Worm (Caenorhabditis elegans) whole organism, late embryonic: ENCODE measurements around the gene W10C6.2.
"Not testable (repeated sequence)": the region's sequence is repeated elsewhere in the genome, so short reads cannot be mapped to it uniquely, and the experiment has no call there.

Source experiments
- C08G9.2 ChIP-seq: sonication (generic microtip); optimal IDR thresholded peaks from 2 replicates; lab custom pipeline; 2016; ENCODE audit warnings: mild to moderate bottlenecking, missing genetic modification characterization, moderate library complexity, missing compliant biosample characterization
- K09A11.1 ChIP-seq: sonication (generic microtip); optimal IDR thresholded peaks from 2 replicates; lab custom pipeline; 2017; ENCODE audit warnings: antibody characterized with exemption, mild to moderate bottlenecking, missing genetic modification characterization, missing compliant biosample characterization; ENCODE audit not compliant: insufficient read depth
- Y22D7AL.16 ChIP-seq: sonication (generic microtip); optimal IDR thresholded peaks from 2 replicates; lab custom pipeline; 2016; ENCODE audit warnings: missing genetic modification characterization, missing compliant biosample characterization
- ama-1 ChIP-seq: fragments of 150-350 bp; optimal IDR thresholded peaks from 2 replicates; lab custom pipeline; 2014
- ceh-18 ChIP-seq: sonication (generic microtip); optimal IDR thresholded peaks from 2 replicates; lab custom pipeline; 2016; ENCODE audit warnings: missing genetic modification characterization, missing compliant biosample characterization
- ceh-19 ChIP-seq: fragments of 200-800 bp; sonication (Bioruptor generic); optimal IDR thresholded peaks from 2 replicates; lab custom pipeline; 2018; ENCODE audit warnings: mild to moderate bottlenecking, missing genetic modification characterization, missing compliant biosample characterization
- ceh-22 ChIP-seq: sonication (generic microtip); optimal IDR thresholded peaks from 2 replicates; lab custom pipeline; 2017; ENCODE audit warnings: missing biosample characterization, missing genetic modification characterization
- ceh-24 ChIP-seq: sonication (generic microtip); optimal IDR thresholded peaks from 2 replicates; lab custom pipeline; 2016; ENCODE audit warnings: mild to moderate bottlenecking, missing genetic modification characterization, missing compliant biosample characterization
- ceh-31 ChIP-seq: sonication (generic microtip); optimal IDR thresholded peaks from 2 replicates; lab custom pipeline; 2016; ENCODE audit warnings: missing genetic modification characterization, missing compliant biosample characterization
- ceh-34 ChIP-seq: sonication (generic microtip); optimal IDR thresholded peaks from 2 replicates; lab custom pipeline; 2016; ENCODE audit warnings: mild to moderate bottlenecking, missing genetic modification characterization, missing compliant biosample characterization
- ceh-45 ChIP-seq: fragments of 200-800 bp; sonication (Bioruptor generic); IDR thresholded peaks from 2 replicates; pipeline ENCODE4 v1.3.6; 2022; ENCODE audit warnings: missing genetic modification reagents, missing genetic modification characterization, missing compliant biosample characterization
- ceh-48 ChIP-seq: sonication (generic microtip); optimal IDR thresholded peaks from 2 replicates; lab custom pipeline; 2016; ENCODE audit warnings: missing genetic modification characterization, inconsistent platforms, missing compliant biosample characterization
- elt-4 ChIP-seq: sonication (generic microtip); optimal IDR thresholded peaks from 2 replicates; lab custom pipeline; 2016; ENCODE audit warnings: missing genetic modification characterization, missing compliant biosample characterization
- ets-4 ChIP-seq: sonication (generic microtip); optimal IDR thresholded peaks from 2 replicates; lab custom pipeline; 2016; ENCODE audit warnings: missing genetic modification characterization, missing compliant biosample characterization
- eyg-1 ChIP-seq: sonication (generic microtip); optimal IDR thresholded peaks from 2 replicates; lab custom pipeline; 2016; ENCODE audit warnings: missing genotype, missing genetic modification characterization, missing compliant biosample characterization
- fkh-10 ChIP-seq: fragments of 150-350 bp; optimal IDR thresholded peaks from 2 replicates; lab custom pipeline; 2014; ENCODE audit warnings: missing biosample characterization, missing genetic modification reagents, missing genetic modification characterization
- fkh-6 ChIP-seq: sonication (generic microtip); optimal IDR thresholded peaks from 2 replicates; lab custom pipeline; 2016; ENCODE audit warnings: missing genetic modification characterization, missing compliant biosample characterization
- hlh-15 ChIP-seq: sonication (generic microtip); optimal IDR thresholded peaks from 2 replicates; lab custom pipeline; 2016; ENCODE audit warnings: missing genetic modification characterization, missing compliant biosample characterization
- hlh-6 ChIP-seq: sonication (generic microtip); optimal IDR thresholded peaks from 2 replicates; lab custom pipeline; 2016; ENCODE audit warnings: missing genotype, missing genetic modification characterization, missing compliant biosample characterization
- hlh-8 ChIP-seq: sonication (generic microtip); optimal IDR thresholded peaks from 2 replicates; lab custom pipeline; 2016; ENCODE audit warnings: missing genotype, missing genetic modification characterization, missing compliant biosample characterization
- lin-11 ChIP-seq: fragments of 200-800 bp; sonication (Bioruptor generic); optimal IDR thresholded peaks from 2 replicates; lab custom pipeline; 2018; ENCODE audit warnings: mild to moderate bottlenecking, missing genetic modification characterization, missing compliant biosample characterization
- mec-3 ChIP-seq: sonication (generic microtip); optimal IDR thresholded peaks from 2 replicates; lab custom pipeline; 2016; ENCODE audit warnings: borderline replicate concordance, missing genetic modification characterization, missing compliant biosample characterization
- nfya-1 ChIP-seq: sonication (generic microtip); optimal IDR thresholded peaks from 2 replicates; lab custom pipeline; 2017; ENCODE audit warnings: missing genetic modification characterization, mild to moderate bottlenecking, missing compliant biosample characterization, antibody characterized with exemption, moderate library complexity
- nhr-11 ChIP-seq: fragments of 150-350 bp; optimal IDR thresholded peaks from 2 replicates; lab custom pipeline; 2014; ENCODE audit warnings: missing biosample characterization, missing genetic modification characterization
- pag-3 ChIP-seq: sonication (generic microtip); optimal IDR thresholded peaks from 2 replicates; lab custom pipeline; 2016; ENCODE audit warnings: missing compliant biosample characterization, missing genetic modification characterization, borderline replicate concordance
- pax-1 ChIP-seq: fragments of 150-350 bp; optimal IDR thresholded peaks from 2 replicates; lab custom pipeline; 2014; ENCODE audit warnings: missing biosample characterization, missing genetic modification characterization
- pha-2 ChIP-seq: sonication (generic microtip); optimal IDR thresholded peaks from 2 replicates; lab custom pipeline; 2017; ENCODE audit warnings: mild to moderate bottlenecking, missing genetic modification characterization, missing compliant biosample characterization
- ref-2 ChIP-seq: sonication (generic microtip); optimal IDR thresholded peaks from 2 replicates; lab custom pipeline; 2016; ENCODE audit warnings: missing genetic modification characterization, missing compliant biosample characterization
- sox-2 ChIP-seq: fragments of 200-800 bp; sonication (Bioruptor generic); IDR thresholded peaks from 2 replicates; pipeline ENCODE4 v1.3.6; 2022; ENCODE audit warnings: missing genetic modification reagents, missing genetic modification characterization, missing compliant biosample characterization
- syd-9 ChIP-seq: sonication (generic microtip); optimal IDR thresholded peaks from 2 replicates; lab custom pipeline; 2016; ENCODE audit warnings: mild to moderate bottlenecking, missing genetic modification characterization, moderate library complexity, missing compliant biosample characterization
- tbx-2 ChIP-seq: sonication (generic microtip); optimal IDR thresholded peaks from 2 replicates; lab custom pipeline; 2016; ENCODE audit warnings: missing genetic modification characterization, missing compliant biosample characterization
- tbx-7 ChIP-seq: sonication (generic microtip); optimal IDR thresholded peaks from 2 replicates; lab custom pipeline; 2016; ENCODE audit warnings: missing genotype, missing genetic modification characterization, missing compliant biosample characterization
- unc-42 ChIP-seq: sonication (generic microtip); optimal IDR thresholded peaks from 2 replicates; lab custom pipeline; 2016; ENCODE audit warnings: missing genotype, missing genetic modification characterization, missing compliant biosample characterization
- unc-55 ChIP-seq: sonication (generic microtip); optimal IDR thresholded peaks from 2 replicates; lab custom pipeline; 2017; ENCODE audit warnings: missing biosample characterization, missing genetic modification reagents, missing genetic modification characterization
- zip-5 ChIP-seq: sonication (generic microtip); optimal IDR thresholded peaks from 2 replicates; lab custom pipeline; 2016; ENCODE audit warnings: missing genetic modification characterization, missing compliant biosample characterization
- ztf-16 ChIP-seq: sonication (generic microtip); optimal IDR thresholded peaks from 2 replicates; lab custom pipeline; 2017; ENCODE audit warnings: missing genetic modification characterization, missing compliant biosample characterization

W10C6.2 gene

DNA sequence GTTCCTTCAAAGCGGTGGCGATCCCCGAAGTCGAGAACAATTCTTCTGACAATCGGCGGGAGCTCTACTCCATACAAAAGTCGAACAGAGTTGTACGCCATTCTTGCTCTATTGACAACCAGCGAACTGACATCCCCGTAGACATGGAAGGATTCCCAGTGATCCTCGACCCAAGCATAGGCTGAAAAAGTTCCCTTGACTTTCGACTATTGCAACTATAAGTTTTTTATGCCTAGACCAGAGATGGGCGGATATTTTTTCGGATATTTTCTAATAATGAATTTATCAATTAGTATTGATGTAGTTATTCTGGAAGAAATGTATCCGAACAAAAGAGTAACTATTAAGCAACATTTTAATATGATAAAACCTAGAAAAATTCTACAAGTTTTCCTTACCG is at the start of gene W10C6.2:
Gene W10C6.2, minus strand, starts transcription at position 101 of the 400 bp plus-strand sequence.
- not testable (repeated sequence) for TF ChIP-seq sox-2 (GFP tag; lab: Robert Waterston, UW); ztf-16 (tag; lab: Kevin White, UChicago); ceh-31

DNA sequence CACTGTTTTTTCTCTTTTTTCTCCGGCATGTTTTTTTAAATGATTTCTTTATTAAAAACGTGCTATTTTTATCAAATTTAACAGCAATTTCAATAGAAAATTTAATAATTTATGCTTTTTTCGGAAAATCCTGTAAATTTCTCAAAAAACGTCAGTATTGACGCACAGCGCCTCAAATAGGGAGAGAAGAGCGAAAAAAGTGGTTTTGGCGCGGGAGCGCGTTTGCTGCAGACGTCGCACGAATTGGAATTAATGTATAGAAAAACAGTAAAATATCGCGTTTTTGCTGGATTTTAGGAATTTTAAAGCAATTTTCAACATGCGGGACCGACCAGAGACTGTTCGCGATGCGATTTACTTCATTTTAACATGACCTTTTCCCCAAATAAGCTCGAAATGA is 47.2 kb upstream of the W10C6.2 start:
- TF ChIP-seq ceh-31: peak; percentile 13

DNA sequence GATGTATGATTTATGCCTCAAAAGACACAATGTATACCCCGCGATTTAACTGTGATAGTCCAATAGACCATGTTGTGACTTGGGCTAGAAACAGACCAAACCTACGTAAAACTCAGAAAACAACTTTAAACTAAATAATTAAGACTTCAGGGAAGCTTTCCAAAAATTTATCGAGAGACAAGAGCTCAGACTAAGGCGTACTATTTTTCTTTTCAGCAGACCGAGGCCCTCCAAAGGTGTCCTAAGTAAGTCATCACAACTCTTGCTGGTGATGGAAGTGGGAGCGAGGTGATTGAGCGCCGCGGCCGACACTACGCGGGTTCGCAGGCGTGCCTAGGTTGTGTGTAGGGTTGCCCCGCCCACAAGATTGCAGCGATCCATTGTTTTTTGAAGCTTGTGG is 45.3 kb upstream of the W10C6.2 start:
- TF ChIP-seq C08G9.2 (tag; lab: Kevin White, UChicago) (peak; percentile 18), nhr-11 (tag; lab: Kevin White, UChicago) (no peak), ama-1 (lab: Kevin White, UChicago) (peak; percentile 68), sox-2 (GFP tag; lab: Robert Waterston, UW) (no peak)

DNA sequence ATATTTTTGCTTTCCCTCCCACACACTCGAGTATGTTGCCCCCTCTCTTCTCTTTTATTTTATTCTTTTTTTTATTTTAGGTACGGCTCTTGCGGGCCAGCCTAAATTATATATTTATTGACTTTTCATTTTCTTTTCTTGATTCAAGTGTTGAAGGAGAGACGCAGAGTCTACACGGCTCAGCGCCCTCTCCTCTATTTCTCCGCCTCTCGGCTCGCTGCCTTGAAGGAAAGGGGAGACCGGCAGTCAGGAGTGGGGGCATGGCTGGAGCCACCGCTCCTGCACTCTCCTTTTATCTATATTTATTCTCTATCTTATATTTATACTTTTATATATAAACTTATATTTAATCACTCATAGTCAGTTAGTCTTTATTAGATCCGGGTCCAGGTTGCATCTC is 44.7 kb upstream of the W10C6.2 start:
- TF ChIP-seq unc-42 (tag; lab: Kevin White, UChicago) (peak; percentile 18), nfya-1 (peak; percentile 7), Y22D7AL.16 (tag; lab: Kevin White, UChicago) (no peak), hlh-8 (tag; lab: Kevin White, UChicago) (no peak), ceh-48 (tag; lab: Kevin White, UChicago) (peak; percentile 49)

DNA sequence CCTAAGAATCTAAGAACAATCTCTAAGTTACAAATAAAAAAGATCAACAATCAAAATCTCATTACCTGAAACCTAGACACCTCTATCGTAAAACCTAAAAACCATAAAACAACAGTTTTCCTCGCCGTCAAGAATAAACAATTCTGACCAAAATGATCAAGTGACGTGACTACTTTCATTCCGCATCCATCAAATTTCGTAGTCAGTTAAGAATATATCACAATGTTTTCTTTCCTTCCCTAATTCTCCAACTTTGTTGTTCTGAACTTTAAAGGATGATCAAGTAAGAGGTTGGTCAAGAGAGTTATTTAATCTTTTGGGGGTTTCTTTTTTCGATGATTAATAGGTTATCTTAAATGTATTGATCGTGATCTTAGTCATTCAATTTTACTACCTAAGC is 41.6 kb upstream of the W10C6.2 start:
- no peak for TF ChIP-seq hlh-6 (tag; lab: Kevin White, UChicago)
- no peak for TF ChIP-seq zip-5 (tag; lab: Kevin White, UChicago)
- TF ChIP-seq ztf-16 (tag; lab: Kevin White, UChicago): no peak
- TF ChIP-seq pha-2 (tag; lab: Kevin White, UChicago): no peak
- no peak for TF ChIP-seq ceh-31
- no peak for TF ChIP-seq fkh-6 (tag; lab: Kevin White, UChicago)
- TF ChIP-seq ama-1 (lab: Kevin White, UChicago): no peak
- TF ChIP-seq ets-4: no peak
- TF ChIP-seq hlh-8 (tag; lab: Kevin White, UChicago): no peak
- no peak for TF ChIP-seq ceh-24 (tag; lab: Kevin White, UChicago)
- TF ChIP-seq ceh-18 (tag; lab: Kevin White, UChicago): no peak
- no peak for TF ChIP-seq K09A11.1 (tag; lab: Kevin White, UChicago)
- TF ChIP-seq tbx-2 (tag; lab: Kevin White, UChicago): no peak
- TF ChIP-seq ref-2: no peak
- TF ChIP-seq mec-3 (tag; lab: Kevin White, UChicago): no peak
- TF ChIP-seq pag-3: no peak
- no peak for TF ChIP-seq elt-4 (tag; lab: Kevin White, UChicago)
- TF ChIP-seq ceh-19 (GFP tag; lab: Kevin White, UChicago): no peak
- TF ChIP-seq ceh-22 (tag; lab: Kevin White, UChicago): no peak
- TF ChIP-seq, all 69 proteins: peak for 0

DNA sequence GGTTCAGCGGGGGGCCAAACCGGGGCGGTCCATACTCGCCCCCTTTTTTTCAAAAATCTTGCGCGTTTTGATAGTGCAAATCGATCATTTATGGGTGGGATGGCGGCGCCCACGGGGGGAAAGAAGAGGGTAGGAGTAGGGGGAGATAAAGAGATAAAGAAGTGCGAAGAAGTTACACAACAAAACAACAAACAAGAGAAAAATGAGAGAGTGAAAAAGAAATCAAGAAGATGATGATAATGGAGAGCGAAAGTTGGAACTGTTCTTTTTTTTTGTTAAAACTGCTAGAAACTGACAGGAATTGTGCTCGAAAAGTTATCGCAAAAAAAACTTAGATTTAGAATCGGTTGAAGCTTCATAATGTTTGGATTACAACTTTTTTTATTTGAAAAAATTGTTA is 40.7 kb upstream of the W10C6.2 start, which contains the start of gene ptr-13:
Gene ptr-13, minus strand, starts transcription at position 92 of the 400 bp plus-strand sequence.
- TF ChIP-seq hlh-15 (no peak), unc-55 (no peak), ref-2 (no peak), ceh-31 (no peak), ceh-34 (tag; lab: Kevin White, UChicago) (no peak), lin-11 (tag; lab: Kevin White, UChicago) (no peak), ceh-45 (GFP tag; lab: Robert Waterston, UW) (no peak), pax-1 (no peak), syd-9 (tag; lab: Kevin White, UChicago) (no peak), hlh-8 (tag; lab: Kevin White, UChicago) (no peak), fkh-10 (GFP tag; lab: Kevin White, UChicago) (no peak), pha-2 (tag; lab: Kevin White, UChicago) (no peak), tbx-7 (tag; lab: Kevin White, UChicago) (no peak), eyg-1 (tag; lab: Kevin White, UChicago) (no peak), ceh-22 (tag; lab: Kevin White, UChicago) (no peak), nfya-1 (no peak)
